Fruit fly (Drosophila melanogaster) whole organism, embryonic: ENCODE results near the gene Sirup.

Experiments used
- C15 ChIP-seq: fragments of 200-800 bp; sonication (Bioruptor generic); IDR thresholded peaks from 3 replicates; pipeline ENCODE4 v1.3.6; 2022; ENCODE audit warnings: missing biosample characterization, missing genetic modification characterization
- CG1024 ChIP-seq: fragments of 200-800 bp; sonication (Bioruptor generic); IDR thresholded peaks from 2 replicates; pipeline ENCODE4 v1.3.6; 2022; ENCODE audit warnings: missing biosample characterization, missing genetic modification characterization
- CG10366 ChIP-seq: fragments of 200-800 bp; sonication (Bioruptor generic); IDR thresholded peaks from 2 replicates; pipeline ENCODE4 v1.3.6; 2022; ENCODE audit warnings: missing biosample characterization, missing genetic modification characterization
- CG12155 ChIP-seq: fragments of 200-800 bp; sonication (Bioruptor generic); optimal IDR thresholded peaks from 3 replicates; lab custom pipeline; 2016; ENCODE audit warnings: missing biosample characterization, missing genetic modification characterization
- CG12299 ChIP-seq: fragments of 200-800 bp; sonication (Bioruptor generic); optimal IDR thresholded peaks from 2 replicates; lab custom pipeline; 2018; ENCODE audit warnings: missing biosample characterization, mild to moderate bottlenecking, missing genetic modification characterization
- CG12659 ChIP-seq: fragments of 200-800 bp; sonication (Bioruptor generic); optimal IDR thresholded peaks from 3 replicates; lab custom pipeline; 2017; ENCODE audit warnings: mild to moderate bottlenecking, missing biosample characterization, missing genetic modification reagents, missing genetic modification characterization
- CG12769 ChIP-seq: fragments of 200-800 bp; sonication (Bioruptor generic); optimal IDR thresholded peaks from 2 replicates; lab custom pipeline; 2019; ENCODE audit warnings: missing biosample characterization, mild to moderate bottlenecking, missing genetic modification characterization, moderate library complexity
- CG13287 ChIP-seq: fragments of 200-800 bp; sonication (Bioruptor generic); IDR thresholded peaks from 2 replicates; pipeline ENCODE4 v1.3.6; 2022; ENCODE audit warnings: missing biosample characterization, missing genetic modification characterization; ENCODE audit not compliant: partially characterized antibody
- CG13624 ChIP-seq: fragments of 200-800 bp; sonication (Bioruptor generic); optimal IDR thresholded peaks from 2 replicates; lab custom pipeline; 2016; ENCODE audit warnings: missing biosample characterization, missing genetic modification characterization
- CG14014 ChIP-seq: fragments of 200-800 bp; sonication (Bioruptor generic); IDR thresholded peaks from 2 replicates; pipeline ENCODE4 v1.3.6; 2022; ENCODE audit warnings: missing biosample characterization, missing genetic modification characterization
- CG14710 ChIP-seq: fragments of 200-800 bp; sonication (Bioruptor generic); optimal IDR thresholded peaks from 3 replicates; lab custom pipeline; 2019; ENCODE audit warnings: missing biosample characterization, mild to moderate bottlenecking, missing genetic modification characterization, moderate library complexity
- CG17385 ChIP-seq: fragments of 200-800 bp; sonication (Bioruptor generic); optimal IDR thresholded peaks from 3 replicates; lab custom pipeline; 2018; ENCODE audit warnings: missing biosample characterization, mild to moderate bottlenecking, missing genetic modification characterization
- CG17568 ChIP-seq: fragments of 200-800 bp; sonication (Bioruptor generic); optimal IDR thresholded peaks from 2 replicates; lab custom pipeline; 2018; ENCODE audit warnings: missing biosample characterization, mild to moderate bottlenecking, missing genetic modification characterization, moderate library complexity
- CG18262 ChIP-seq: fragments of 200-800 bp; optimal IDR thresholded peaks from 3 replicates; lab custom pipeline; 2019; ENCODE audit warnings: missing biosample characterization, mild to moderate bottlenecking, missing genetic modification characterization, moderate library complexity
- CG2120 ChIP-seq: fragments of 200-800 bp; sonication (Bioruptor generic); optimal IDR thresholded peaks from 3 replicates; lab custom pipeline; 2016; ENCODE audit warnings: missing biosample characterization, missing genetic modification characterization
- CG2875 ChIP-seq: fragments of 200-800 bp; sonication (Bioruptor generic); optimal IDR thresholded peaks from 2 replicates; lab custom pipeline; 2017; ENCODE audit warnings: missing biosample characterization, mild to moderate bottlenecking, missing genetic modification characterization, missing genetic modification reagents
- CG30020 ChIP-seq: fragments of 200-800 bp; optimal IDR thresholded peaks from 2 replicates; lab custom pipeline; 2019; ENCODE audit warnings: missing biosample characterization, mild to moderate bottlenecking, missing genetic modification characterization, moderate library complexity
- CG3163 ChIP-seq: fragments of 200-800 bp; sonication (Bioruptor generic); optimal IDR thresholded peaks from 3 replicates; lab custom pipeline; 2016; ENCODE audit warnings: missing biosample characterization, missing genetic modification characterization
- CG42726 ChIP-seq: fragments of 200-800 bp; sonication (Bioruptor generic); IDR thresholded peaks from 2 replicates; pipeline ENCODE4 v1.3.6; 2022; ENCODE audit warnings: missing biosample characterization, missing genetic modification characterization; ENCODE audit not compliant: partially characterized antibody
- CG4424 ChIP-seq: fragments of 200-800 bp; sonication (Bioruptor generic); optimal IDR thresholded peaks from 3 replicates; lab custom pipeline; 2016; ENCODE audit warnings: missing biosample characterization, missing genetic modification characterization
- CG7372 ChIP-seq: fragments of 200-800 bp; sonication (Bioruptor generic); IDR thresholded peaks from 2 replicates; pipeline ENCODE4 v1.3.6; 2022; ENCODE audit warnings: missing biosample characterization, missing genetic modification characterization
- CG7839 ChIP-seq: fragments of 200-800 bp; sonication (Bioruptor generic); optimal IDR thresholded peaks from 3 replicates; lab custom pipeline; 2018; ENCODE audit warnings: missing biosample characterization, mild to moderate bottlenecking, missing genetic modification characterization, moderate library complexity
- CkIIα-i1 ChIP-seq: fragments of 200-800 bp; sonication (Bioruptor generic); IDR thresholded peaks from 2 replicates; pipeline ENCODE4 v1.3.6; 2022; ENCODE audit warnings: missing biosample characterization, missing genetic modification characterization
- Dref ChIP-seq: fragments of 200-800 bp; sonication (Bioruptor generic); IDR thresholded peaks from 2 replicates; pipeline ENCODE4 v1.3.6; 2022; ENCODE audit warnings: missing biosample characterization, missing genetic modification characterization
- Drgx ChIP-seq: fragments of 200-800 bp; sonication (Bioruptor generic); IDR thresholded peaks from 2 replicates; pipeline ENCODE4 v1.3.6; 2022; ENCODE audit warnings: missing biosample characterization, missing genetic modification characterization
- Ets97D ChIP-seq: fragments of 200-800 bp; sonication (Bioruptor generic); optimal IDR thresholded peaks from 3 replicates; lab custom pipeline; 2016; ENCODE audit warnings: missing biosample characterization, missing genetic modification characterization
- H15 ChIP-seq: fragments of 200-800 bp; sonication (Bioruptor generic); IDR thresholded peaks from 3 replicates; pipeline ENCODE4 v1.3.6; 2022; ENCODE audit warnings: missing biosample characterization, missing genetic modification characterization
- HLH3B ChIP-seq: fragments of 200-800 bp; sonication (Bioruptor generic); IDR thresholded peaks from 2 replicates; pipeline ENCODE4 v1.3.6; 2022; ENCODE audit warnings: missing biosample characterization, missing genetic modification characterization
- Hey ChIP-seq: fragments of 200-800 bp; sonication (Bioruptor generic); optimal IDR thresholded peaks from 3 replicates; lab custom pipeline; 2018; ENCODE audit warnings: missing biosample characterization, mild to moderate bottlenecking, missing genetic modification characterization
- Jarid2 ChIP-seq: fragments of 200-800 bp; sonication (Bioruptor generic); optimal IDR thresholded peaks from 3 replicates; lab custom pipeline; 2017; ENCODE audit warnings: mild to moderate bottlenecking, missing biosample characterization, missing genetic modification reagents, missing genetic modification characterization
- Lim3 ChIP-seq: fragments of 200-800 bp; sonication (Bioruptor generic); IDR thresholded peaks from 2 replicates; pipeline ENCODE4 v1.3.6; 2022; ENCODE audit warnings: missing biosample characterization, missing genetic modification characterization
- Myb ChIP-seq: fragments of 200-800 bp; sonication (Bioruptor generic); optimal IDR thresholded peaks from 2 replicates; lab custom pipeline; 2016; ENCODE audit warnings: missing biosample characterization, missing genetic modification characterization
- NC2α ChIP-seq: fragments of 200-800 bp; sonication (Bioruptor generic); optimal IDR thresholded peaks from 2 replicates; lab custom pipeline; 2016; ENCODE audit warnings: missing biosample characterization, missing genetic modification characterization
- Nf-YC ChIP-seq: fragments of 200-800 bp; optimal IDR thresholded peaks from 3 replicates; lab custom pipeline; 2019; ENCODE audit warnings: missing biosample characterization, mild to moderate bottlenecking, missing genetic modification characterization, moderate library complexity
- Rx ChIP-seq: fragments of 200-800 bp; sonication (Bioruptor generic); IDR thresholded peaks from 2 replicates; pipeline ENCODE4 v1.3.6; 2022; ENCODE audit warnings: missing biosample characterization, missing genetic modification characterization
- Sry-β ChIP-seq: fragments of 200-800 bp; sonication (Bioruptor generic); optimal IDR thresholded peaks from 2 replicates; lab custom pipeline; 2018; ENCODE audit warnings: missing biosample characterization, mild to moderate bottlenecking, missing genetic modification characterization, moderate library complexity
- cad ChIP-seq: fragments of >200 bp; optimal IDR thresholded peaks from 2 replicates; lab custom pipeline; 2017; ENCODE audit warnings: missing biosample characterization, missing genetic modification characterization
- cg ChIP-seq: fragments of 200-800 bp; sonication (Bioruptor generic); optimal IDR thresholded peaks from 3 replicates; lab custom pipeline; 2019; ENCODE audit warnings: missing biosample characterization, mild to moderate bottlenecking, missing genetic modification characterization, moderate library complexity
- corto ChIP-seq: fragments of 200-800 bp; sonication (Bioruptor generic); optimal IDR thresholded peaks from 2 replicates; lab custom pipeline; 2016; ENCODE audit warnings: missing biosample characterization, mild to moderate bottlenecking, missing genetic modification characterization, moderate library complexity
- gcm2 ChIP-seq: fragments of 200-800 bp; sonication (Bioruptor generic); optimal IDR thresholded peaks from 2 replicates; lab custom pipeline; 2016; ENCODE audit warnings: missing biosample characterization, missing genetic modification characterization
- jigr1 ChIP-seq: fragments of 200-800 bp; sonication (Bioruptor generic); IDR thresholded peaks from 3 replicates; pipeline ENCODE4 v1.3.6; 2022; ENCODE audit warnings: missing biosample characterization, missing genetic modification characterization
- lmd ChIP-seq: fragments of 200-800 bp; sonication (Bioruptor generic); IDR thresholded peaks from 2 replicates; pipeline ENCODE4 v1.3.6; 2022; ENCODE audit warnings: missing biosample characterization, missing genetic modification characterization
- lola ChIP-seq, 3 experiments: fragments of >200 bp in 2 of 3; fragments of 200-800 bp in 1 of 3; sonication (Bioruptor generic) in 1 of 3; optimal IDR thresholded peaks; 2 replicates each; lab custom pipeline; 2017 to 2019; ENCODE audit warnings: missing biosample characterization in 3 of 3, missing genetic modification characterization in 3 of 3, mild to moderate bottlenecking in 1 of 3, moderate library complexity in 1 of 3
- nom ChIP-seq: fragments of 200-800 bp; sonication (Bioruptor generic); optimal IDR thresholded peaks from 2 replicates; lab custom pipeline; 2017; ENCODE audit warnings: missing biosample characterization, missing genetic modification characterization, mild to moderate bottlenecking, moderate library complexity, missing genetic modification reagents
- run ChIP-seq: fragments of 200-800 bp; sonication (Bioruptor generic); optimal IDR thresholded peaks from 3 replicates; lab custom pipeline; 2018; ENCODE audit warnings: missing biosample characterization, mild to moderate bottlenecking, missing genetic modification characterization
- sug ChIP-seq: fragments of 200-800 bp; optimal IDR thresholded peaks from 2 replicates; lab custom pipeline; 2019; ENCODE audit warnings: missing biosample characterization, mild to moderate bottlenecking, missing genetic modification characterization, moderate library complexity
- tgo ChIP-seq: fragments of 200-800 bp; sonication (Bioruptor generic); IDR thresholded peaks from 3 replicates; pipeline ENCODE4 v1.3.6; 2022; ENCODE audit warnings: missing biosample characterization, missing genetic modification characterization
- ttk ChIP-seq: fragments of 200-800 bp; sonication (Bioruptor generic); IDR thresholded peaks from 2 replicates; pipeline ENCODE4 v2.1.2; 2022; ENCODE audit warnings: missing biosample characterization, missing genetic modification characterization
- wek ChIP-seq: fragments of 200-800 bp; sonication (Bioruptor generic); optimal IDR thresholded peaks from 3 replicates; lab custom pipeline; 2018; ENCODE audit warnings: missing biosample characterization, mild to moderate bottlenecking, missing genetic modification characterization, moderate library complexity

Gene Sirup

DNA sequence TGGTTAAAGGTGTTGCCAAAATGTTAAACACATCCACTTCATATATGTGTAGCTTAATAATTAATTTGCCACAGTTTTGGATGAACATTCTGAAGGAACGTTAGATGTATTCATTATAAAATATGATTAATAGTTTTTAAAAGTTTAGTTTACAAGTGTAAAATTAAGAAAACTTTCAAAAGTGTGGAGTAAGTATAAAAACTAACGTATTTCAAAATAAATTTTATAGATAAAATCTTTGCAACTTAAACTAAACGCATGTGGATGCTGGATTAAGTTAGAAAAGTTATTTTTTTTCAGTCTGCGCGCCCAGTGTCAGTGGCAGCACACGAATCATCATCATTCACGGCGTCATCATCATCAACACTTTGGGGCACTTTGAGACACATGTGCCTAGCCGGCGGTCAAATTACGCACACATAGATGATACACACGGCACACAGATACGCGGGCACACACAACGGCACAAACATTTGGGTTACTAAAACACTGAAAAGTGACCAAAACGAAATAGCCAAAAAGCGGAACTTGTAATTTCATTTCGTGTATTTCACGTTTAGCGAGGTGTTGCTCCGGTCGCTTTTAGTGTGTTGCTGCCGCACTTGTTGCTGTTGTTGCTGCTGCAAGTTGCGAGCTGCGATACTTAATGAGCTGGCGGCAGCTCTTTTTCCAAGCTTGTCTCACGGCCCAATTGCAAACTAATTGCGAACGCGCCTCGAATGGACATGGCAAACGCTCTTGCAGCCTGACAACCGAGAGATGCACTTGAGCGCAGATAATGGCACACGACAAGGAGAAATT lies 41.4 kb upstream of the Sirup start (continued):
- TF ChIP-seq CG13287 (GFP tag; lab: Robert Waterston, UW) (no peak), ttk (GFP tag; lab: Robert Waterston, UW) (no peak), cg (peak; percentile 37), CG1024 (GFP tag; lab: Robert Waterston, UW) (no peak), lmd (peak; percentile 58), Jarid2 (GFP tag; lab: Kevin White, UChicago) (peak; percentile 29), CG3163 (GFP tag; lab: Kevin White, UChicago) (no peak), CkIIα-i1 (GFP tag; lab: Robert Waterston, UW) (no peak), corto (GFP tag; lab: Kevin White, UChicago) (no peak), cad (GFP tag; lab: Kevin White, UChicago) (no peak), CG42726 (GFP tag; lab: Robert Waterston, UW) (no peak), CG13624 (GFP tag; lab: Kevin White, UChicago) (no peak), CG17568 (GFP tag; lab: Kevin White, UChicago) (no peak), CG12155 (GFP tag; lab: Kevin White, UChicago) (no peak), lola (GFP tag; optimal IDR thresholded peaks at IDR 0.05; lab: Kevin White, UChicago) (no peak), Myb (GFP tag; lab: Kevin White, UChicago) (no peak), CG18262 (tag; lab: Kevin White, UChicago) (peak; percentile 61), CG10366 (GFP tag; lab: Robert Waterston, UW) (peak; percentile 61), HLH3B (GFP tag; lab: Robert Waterston, UW) (peak; percentile 70), nom (GFP tag; lab: Kevin White, UChicago) (no peak), Rx (GFP tag; lab: Robert Waterston, UW) (no peak), Dref (GFP tag; lab: Robert Waterston, UW) (no peak), wek (GFP tag; lab: Kevin White, UChicago) (no peak), NC2α (GFP tag; lab: Kevin White, UChicago) (no peak), CG14710 (tag; lab: Kevin White, UChicago) (no peak), CG4424 (GFP tag; lab: Kevin White, UChicago) (peak; percentile 31), CG12769 (no peak), CG12659 (GFP tag; lab: Kevin White, UChicago) (peak; percentile 61), H15 (GFP tag; lab: Robert Waterston, UW) (no peak), CG7372 (peak; percentile 22; the same call in 1 of the 2 replicates), CG2875 (GFP tag; lab: Kevin White, UChicago) (no peak), CG12299 (tag; lab: Kevin White, UChicago) (peak; percentile 6), tgo (GFP tag; lab: Robert Waterston, UW) (peak; percentile 64; the same call in 2 of the 3 replicates), Hey (no peak), run (tag; lab: Kevin White, UChicago) (no peak), jigr1 (0 out of 3 replicates have a peak, but pooled peaks have one; percentile 13), C15 (GFP tag; lab: Robert Waterston, UW) (no peak), Ets97D (GFP tag; lab: Kevin White, UChicago) (no peak), Drgx (GFP tag; lab: Robert Waterston, UW) (peak; percentile 40; the same call in 1 of the 2 replicates), CG30020 (tag; lab: Kevin White, UChicago) (no peak), sug (tag; lab: Kevin White, UChicago) (peak; percentile 18), gcm2 (no peak), CG14014 (GFP tag; lab: Robert Waterston, UW) (0 out of 2 replicates have a peak, but pooled peaks have one; percentile 14), Lim3 (no peak), Sry-β (GFP tag; lab: Kevin White, UChicago) (no peak), CG2120 (GFP tag; lab: Kevin White, UChicago) (peak; percentile 44), CG17385 (GFP tag; lab: Kevin White, UChicago) (peak; percentile 47), Nf-YC (tag; lab: Kevin White, UChicago) (no peak), CG7839 (tag; lab: Kevin White, UChicago) (peak; percentile 70)
